Worm (Caenorhabditis elegans) whole organism, L2 larva: ENCODE results near the gene scl-9.

Source experiments
- ZK546.5 ChIP-seq: sonication (generic microtip); optimal IDR thresholded peaks from 2 replicates; lab custom pipeline; 2017; ENCODE audit warnings: missing biosample characterization, missing genetic modification characterization
- ama-1 ChIP-seq: fragments of 150-350 bp; optimal IDR thresholded peaks from 2 replicates; lab custom pipeline; 2018; ENCODE audit warnings: inconsistent platforms
- egl-27 ChIP-seq: sonication (generic microtip); optimal IDR thresholded peaks from 3 replicates; lab custom pipeline; 2017; ENCODE audit warnings: missing biosample characterization, missing genetic modification reagents, missing genetic modification characterization
- lin-13 ChIP-seq: fragments of 150-350 bp; optimal IDR thresholded peaks from 2 replicates; lab custom pipeline; 2014; ENCODE audit warnings: missing biosample characterization, missing genetic modification reagents, missing genetic modification characterization
- lsy-2 ChIP-seq, 2 experiments: fragments of 150-350 bp in 1 of 2; sonication (generic microtip) in 1 of 2; optimal IDR thresholded peaks; 2 replicates each; lab custom pipeline; 2014 to 2017; ENCODE audit warnings: missing biosample characterization in 2 of 2, missing genetic modification characterization in 2 of 2
- unc-55 ChIP-seq: fragments of 150-350 bp; sonication (generic microtip); optimal IDR thresholded peaks from 3 replicates; lab custom pipeline; 2014; ENCODE audit warnings: missing biosample characterization, missing genetic modification reagents, missing genetic modification characterization
- ztf-4 ChIP-seq: fragments of 150-350 bp; optimal IDR thresholded peaks from 2 replicates; lab custom pipeline; 2014; ENCODE audit warnings: missing biosample characterization, missing genetic modification characterization

DNA sequence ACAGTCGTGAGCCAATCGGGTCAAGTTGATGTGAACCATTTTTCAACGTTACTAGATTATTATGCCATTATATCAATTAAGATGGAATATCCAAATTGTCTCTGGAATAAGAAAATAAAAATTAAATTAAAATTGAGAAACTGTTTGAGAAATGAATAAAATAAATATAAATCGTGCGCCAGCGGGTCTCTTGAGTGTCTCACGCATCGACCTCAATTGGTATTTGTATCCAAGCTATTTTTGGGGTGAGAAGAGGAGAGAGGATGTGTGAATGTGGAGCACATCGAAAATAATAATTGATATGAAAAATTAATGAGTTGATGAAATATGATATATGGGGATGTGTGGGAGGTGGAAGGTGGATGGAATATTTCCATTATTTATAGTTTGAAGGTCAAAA, 8.1 kb upstream of the scl-9 start, which contains the start of gene F49E11.2:
- TF ChIP-seq lin-13 (no peak), ama-1 (no peak), egl-27 (tag; lab: Kevin White, UChicago) (no peak), lsy-2 (tag; optimal IDR thresholded peaks at IDR 0.05; lab: Kevin White, UChicago) (no peak), ZK546.5 (no peak), unc-55 (GFP tag; lab: Kevin White, UChicago) (no peak), ztf-4 (tag; lab: Kevin White, UChicago) (no peak)
